Fruit fly (Drosophila melanogaster): ENCODE measurements around the gene nero.

nero gene

dm6 chr3R:31738060-31738619, 9.2 kb downstream of the nero start, which contains the start of gene eEF1alpha2 (continued):
- no peak for TF ChIP-seq ind (GFP tag; optimal IDR thresholded peaks at IDR 0.05)
- TF ChIP-seq ac (GFP tag; optimal IDR thresholded peaks at IDR 0.05) = no peak
- no peak for TF ChIP-seq CG3407 (GFP tag; optimal IDR thresholded peaks at IDR 0.05)
- no peak for TF ChIP-seq vfl (GFP tag; optimal IDR thresholded peaks at IDR 0.05)
- no peak for TF ChIP-seq Dek (tag; optimal IDR thresholded peaks at IDR 0.05)
- no peak for TF ChIP-seq CG6654 (GFP tag; optimal IDR thresholded peaks at IDR 0.05)
- no peak for TF ChIP-seq cg (GFP tag; optimal IDR thresholded peaks at IDR 0.05)
- no peak for TF ChIP-seq NC2α (GFP tag; optimal IDR thresholded peaks at IDR 0.05)
- no peak for TF ChIP-seq kah (GFP tag; optimal IDR thresholded peaks at IDR 0.05)
- TF ChIP-seq CG9876 (GFP tag; optimal IDR thresholded peaks at IDR 0.05) = no peak
- TF ChIP-seq CG8359 (GFP tag; optimal IDR thresholded peaks at IDR 0.05; ENCODE audit: borderline replicate concordance) = no peak
- no peak for TF ChIP-seq CG31388 (GFP tag; optimal IDR thresholded peaks at IDR 0.05)
- no peak for TF ChIP-seq rib (GFP tag; IDR thresholded peaks at IDR 0.05)
- no peak for TF ChIP-seq az2 (GFP tag; optimal IDR thresholded peaks at IDR 0.05)
- peak; percentile 20 for TF ChIP-seq stwl (tag; optimal IDR thresholded peaks at IDR 0.05)
- TF ChIP-seq onecut (GFP tag; IDR thresholded peaks at IDR 0.05) = no peak
- no peak for TF ChIP-seq CG2116 (GFP tag; optimal IDR thresholded peaks at IDR 0.05)
- TF ChIP-seq CG14860 (GFP tag; IDR thresholded peaks at IDR 0.05; ENCODE audit: partially characterized antibody) = no peak
- TF ChIP-seq CG17359 (tag; optimal IDR thresholded peaks at IDR 0.05) = no peak
- no peak for TF ChIP-seq corto (GFP tag; optimal IDR thresholded peaks at IDR 0.05)
- no peak for TF ChIP-seq CG17385 (GFP tag; optimal IDR thresholded peaks at IDR 0.05)
- 0 out of 4 replicates have a peak, but pooled peaks have one; percentile 42 for TF ChIP-seq Dll (GFP tag; IDR thresholded peaks at IDR 0.05; ENCODE audit: partially characterized antibody)
- no peak for TF ChIP-seq fd102C (GFP tag; optimal IDR thresholded peaks at IDR 0.05)
- peak; percentile 98 for TF ChIP-seq CG15514 (GFP tag; optimal IDR thresholded peaks at IDR 0.05)
- TF ChIP-seq pb (GFP tag; optimal IDR thresholded peaks at IDR 0.05) = no peak
- no peak for TF ChIP-seq Chrac-16 (GFP tag; optimal IDR thresholded peaks at IDR 0.05)
- no peak for TF ChIP-seq Sox100B (GFP tag; optimal IDR thresholded peaks at IDR 0.05)
- no peak for TF ChIP-seq CG10321 (GFP tag; IDR thresholded peaks at IDR 0.05)
- TF ChIP-seq hb (GFP tag; IDR thresholded peaks at IDR 0.05; ENCODE audit: partially characterized antibody) = no peak
- TF ChIP-seq bab2 (GFP tag; optimal IDR thresholded peaks at IDR 0.05) = no peak
- peak; percentile 3 for TF ChIP-seq gfzf (GFP tag; optimal IDR thresholded peaks at IDR 0.05)
- no peak for TF ChIP-seq sob (GFP tag; IDR thresholded peaks at IDR 0.05)
- no peak for TF ChIP-seq CG4360 (GFP tag; IDR thresholded peaks at IDR 0.05)
- TF ChIP-seq ash1 (GFP tag; optimal IDR thresholded peaks at IDR 0.05) = no peak
- no peak for TF ChIP-seq Dbx (GFP tag; IDR thresholded peaks at IDR 0.05)
- peak; percentile 2 for TF ChIP-seq Max (GFP tag; optimal IDR thresholded peaks at IDR 0.05)
- no peak for TF ChIP-seq Drgx (GFP tag; IDR thresholded peaks at IDR 0.05)
- no peak for TF ChIP-seq NC2β (GFP tag; optimal IDR thresholded peaks at IDR 0.05)
- no peak for TF ChIP-seq gcm (GFP tag; optimal IDR thresholded peaks at IDR 0.05)
- peak; percentile 12 for TF ChIP-seq CG1603 (tag; optimal IDR thresholded peaks at IDR 0.05)
- TF ChIP-seq hkb (optimal IDR thresholded peaks at IDR 0.05) = no peak
- TF ChIP-seq hkb (GFP tag; IDR thresholded peaks at IDR 0.05) = no peak
- no peak for TF ChIP-seq nom (GFP tag; optimal IDR thresholded peaks at IDR 0.05)
- no peak for TF ChIP-seq sna (GFP tag; IDR thresholded peaks at IDR 0.05; ENCODE audit: partially characterized antibody)
- TF ChIP-seq D (optimal IDR thresholded peaks at IDR 0.05) = no peak
- TF ChIP-seq D (GFP tag; optimal IDR thresholded peaks at IDR 0.05) = no peak
- no peak for TF ChIP-seq CG15269 (tag; optimal IDR thresholded peaks at IDR 0.05)
- no peak for TF ChIP-seq CG15601 (tag; optimal IDR thresholded peaks at IDR 0.05)
- no peak for TF ChIP-seq Sox102F (GFP tag; optimal IDR thresholded peaks at IDR 0.05)
- no peak for TF ChIP-seq repo (GFP tag; optimal IDR thresholded peaks at IDR 0.05)
- TF ChIP-seq pfk (GFP tag; optimal IDR thresholded peaks at IDR 0.05) = no peak
